Fruit fly (Drosophila melanogaster): ENCODE results near the gene CG13728.
A peak's percentile ranks its signal among the peaks of the same experiment; 100 is the strongest.

CG13728 gene

DNA sequence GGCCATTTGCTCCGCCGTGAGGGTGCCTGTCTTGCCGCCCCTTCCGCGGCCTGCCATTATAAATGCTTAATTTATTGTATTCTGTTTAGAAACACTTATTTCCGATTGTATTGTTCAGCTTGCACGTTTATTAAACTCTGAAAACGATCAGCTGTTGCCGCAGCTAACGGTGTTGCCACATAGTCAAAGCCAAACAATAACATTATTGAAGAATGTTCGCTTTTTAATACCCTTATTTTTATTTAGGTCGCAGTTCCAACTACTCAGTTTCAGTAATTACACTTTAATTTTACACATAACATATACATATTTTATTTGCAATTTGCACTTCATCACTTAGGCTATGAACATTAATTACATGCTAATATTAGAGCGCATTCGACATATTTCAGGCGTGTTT, 44.5 kb upstream of the CG13728 start, which contains the start of gene Polr3G (continued):
- TF ChIP-seq CG9437 (GFP tag; optimal IDR thresholded peaks at IDR 0.05) (no peak), crp (GFP tag; optimal IDR thresholded peaks at IDR 0.05) (peak; percentile 59 to 93), CG2678 (tag; optimal IDR thresholded peaks at IDR 0.05) (peak; percentile 25), sug (tag; optimal IDR thresholded peaks at IDR 0.05) (peak; percentile 26), GATAe (GFP tag; conservative IDR thresholded peaks at IDR 0.05) (no peak), tin (GFP tag; optimal IDR thresholded peaks at IDR 0.05) (peak; percentile 16), CG2120 (GFP tag; optimal IDR thresholded peaks at IDR 0.05) (peak; percentile 53), CG8359 (GFP tag; optimal IDR thresholded peaks at IDR 0.05; ENCODE audit: borderline replicate concordance) (no peak), CG7357 (GFP tag; IDR thresholded peaks at IDR 0.05) (no peak), CG34422 (GFP tag; IDR thresholded peaks at IDR 0.05) (peak; percentile 55; the same call in 1 of the 3 replicates), CG34376 (GFP tag; optimal IDR thresholded peaks at IDR 0.05) (peak; percentile 23), dimm (GFP tag; IDR thresholded peaks at IDR 0.05) (no peak), lilli (GFP tag; optimal IDR thresholded peaks at IDR 0.05) (peak; percentile 48), so (GFP tag; IDR thresholded peaks at IDR 0.05) (no peak), ro (GFP tag; IDR thresholded peaks at IDR 0.05) (no peak), MTF-1 (GFP tag; optimal IDR thresholded peaks at IDR 0.05; ENCODE audit: borderline replicate concordance) (no peak), az2 (GFP tag; optimal IDR thresholded peaks at IDR 0.05) (peak; percentile 18), dpn (GFP tag; optimal IDR thresholded peaks at IDR 0.05) (peak in 1 of 2 experiments; percentile 15), CG13424 (tag; optimal IDR thresholded peaks at IDR 0.05) (peak; percentile 15), sens (GFP tag) (peak; percentile 86), lab (GFP tag; optimal IDR thresholded peaks at IDR 0.05) (no peak), Drgx (GFP tag; IDR thresholded peaks at IDR 0.05) (no peak), CG10209 (GFP tag; optimal IDR thresholded peaks at IDR 0.05) (no peak), btn (GFP tag; optimal IDR thresholded peaks at IDR 0.05) (no peak), CG17359 (tag; optimal IDR thresholded peaks at IDR 0.05) (peak; percentile 4), jigr1 (GFP tag; IDR thresholded peaks at IDR 0.05) (no peak), Fer1 (GFP tag; optimal IDR thresholded peaks at IDR 0.05) (peak; percentile 26), CG14014 (GFP tag; IDR thresholded peaks at IDR 0.05) (0 out of 2 replicates have a peak, but pooled peaks have one; percentile 22), gfzf (GFP tag; optimal IDR thresholded peaks at IDR 0.05) (peak; percentile 2), CG2889 (GFP tag; IDR thresholded peaks at IDR 0.05) (no peak), psq (GFP tag; optimal IDR thresholded peaks at IDR 0.05) (no peak), CG11723 (GFP tag; optimal IDR thresholded peaks at IDR 0.05) (no peak), CG2712 (tag; optimal IDR thresholded peaks at IDR 0.05) (peak; percentile 8), CG4424 (GFP tag; optimal IDR thresholded peaks at IDR 0.05) (peak; percentile 23), CG14441 (GFP tag; IDR thresholded peaks at IDR 0.05) (no peak), gem (tag; optimal IDR thresholded peaks at IDR 0.05) (peak; percentile 26), Dref (GFP tag; IDR thresholded peaks at IDR 0.05) (no peak), CG4707 (GFP tag; optimal IDR thresholded peaks at IDR 0.05) (no peak), CG9932 (GFP tag; IDR thresholded peaks at IDR 0.05) (peak; percentile 16; the same call in 1 of the 2 replicates), CG17385 (GFP tag; optimal IDR thresholded peaks at IDR 0.05) (peak; percentile 25), CG7745 (tag; optimal IDR thresholded peaks at IDR 0.05) (no peak), CG8089 (GFP tag; optimal IDR thresholded peaks at IDR 0.05) (no peak), sc (optimal IDR thresholded peaks at IDR 0.05) (no peak), sc (GFP tag; optimal IDR thresholded peaks at IDR 0.05) (no peak), CG10147 (GFP tag; optimal IDR thresholded peaks at IDR 0.05) (peak; percentile 7), HmgZ (tag; optimal IDR thresholded peaks at IDR 0.05) (peak; percentile 35), CG30020 (tag; optimal IDR thresholded peaks at IDR 0.05) (peak; percentile 14), CG17361 (GFP tag; IDR thresholded peaks at IDR 0.05) (0 out of 3 replicates have a peak, but pooled peaks have one; percentile 18), YL-1 (GFP tag; optimal IDR thresholded peaks at IDR 0.05) (peak; percentile 26), klu (GFP tag; IDR thresholded peaks at IDR 0.05) (no peak), MESR4 (GFP tag; optimal IDR thresholded peaks at IDR 0.05) (peak; percentile 41)

Measured in whole organism, embryonic.